Fruit fly (Drosophila melanogaster) whole organism, embryonic: ENCODE data around the gene heix.

Experiments
- Abd-B ChIP-seq: fragments of 200-800 bp; sonication (Bioruptor generic); optimal IDR thresholded peaks from 2 replicates; lab custom pipeline; 2018; ENCODE audit warnings: missing biosample characterization, mild to moderate bottlenecking, missing genetic modification characterization, moderate library complexity
- Bgb ChIP-seq: fragments of 200-800 bp; sonication (Bioruptor generic); IDR thresholded peaks from 2 replicates; pipeline ENCODE4 v1.3.6; 2022; ENCODE audit warnings: missing biosample characterization, missing genetic modification characterization; ENCODE audit not compliant: partially characterized antibody
- CG12104 ChIP-seq: fragments of 200-800 bp; sonication (Bioruptor generic); optimal IDR thresholded peaks from 3 replicates; lab custom pipeline; 2016; ENCODE audit warnings: missing biosample characterization, missing genetic modification characterization
- CG12659 ChIP-seq: fragments of 200-800 bp; sonication (Bioruptor generic); optimal IDR thresholded peaks from 3 replicates; lab custom pipeline; 2017; ENCODE audit warnings: mild to moderate bottlenecking, missing biosample characterization, missing genetic modification reagents, missing genetic modification characterization
- CG13775 ChIP-seq: fragments of 200-800 bp; sonication (Bioruptor generic); optimal IDR thresholded peaks from 3 replicates; lab custom pipeline; 2017; ENCODE audit warnings: missing biosample characterization, mild to moderate bottlenecking, missing genetic modification characterization
- CG15696 ChIP-seq: fragments of 200-800 bp; sonication (Bioruptor generic); optimal IDR thresholded peaks from 2 replicates; lab custom pipeline; 2019; ENCODE audit warnings: missing biosample characterization, mild to moderate bottlenecking, missing genetic modification characterization, moderate library complexity
- CG17802 ChIP-seq: fragments of 200-800 bp; sonication (Bioruptor generic); optimal IDR thresholded peaks from 2 replicates; lab custom pipeline; 2018; ENCODE audit warnings: missing biosample characterization, mild to moderate bottlenecking, missing genetic modification characterization, moderate library complexity
- CG1792 ChIP-seq: fragments of 200-800 bp; sonication (Bioruptor generic); optimal IDR thresholded peaks from 2 replicates; lab custom pipeline; 2016; ENCODE audit warnings: missing biosample characterization, missing genetic modification characterization
- CG18011 ChIP-seq: fragments of 200-800 bp; sonication (Bioruptor generic); optimal IDR thresholded peaks from 2 replicates; lab custom pipeline; 2017; ENCODE audit warnings: missing biosample characterization, missing genetic modification characterization, mild to moderate bottlenecking, moderate library complexity, missing genotype
- CG32767 ChIP-seq: fragments of 200-800 bp; sonication (Bioruptor generic); IDR thresholded peaks from 2 replicates; pipeline ENCODE4 v1.3.6; 2022; ENCODE audit warnings: missing biosample characterization, missing genetic modification characterization
- CG6175 ChIP-seq: fragments of 200-800 bp; sonication (Bioruptor generic); IDR thresholded peaks from 3 replicates; pipeline ENCODE4 v1.3.6; 2022; ENCODE audit warnings: missing biosample characterization, missing genetic modification characterization
- CG7271 ChIP-seq: fragments of 200-800 bp; sonication (Bioruptor generic); optimal IDR thresholded peaks from 2 replicates; lab custom pipeline; 2018; ENCODE audit warnings: missing biosample characterization, mild to moderate bottlenecking, missing genetic modification characterization, moderate library complexity
- CG8359 ChIP-seq: fragments of 200-800 bp; sonication (Bioruptor generic); optimal IDR thresholded peaks from 2 replicates; lab custom pipeline; 2017; ENCODE audit warnings: missing biosample characterization, mild to moderate bottlenecking, missing genetic modification characterization, borderline replicate concordance
- CG8924 ChIP-seq: fragments of 200-800 bp; optimal IDR thresholded peaks from 3 replicates; lab custom pipeline; 2019; ENCODE audit warnings: missing biosample characterization, mild to moderate bottlenecking, missing genetic modification characterization, moderate library complexity
- CG9437 ChIP-seq: fragments of 200-800 bp; sonication (Bioruptor generic); optimal IDR thresholded peaks from 2 replicates; lab custom pipeline; 2018; ENCODE audit warnings: missing biosample characterization, mild to moderate bottlenecking, missing genetic modification characterization
- D ChIP-seq, 2 experiments: fragments of 200-800 bp in 1 of 2; fragments of >200 bp in 1 of 2; sonication (Bioruptor generic) in 1 of 2; optimal IDR thresholded peaks; 2 replicates in 1 of 2; 3 replicates in 1 of 2; lab custom pipeline; 2017; ENCODE audit warnings: mild to moderate bottlenecking in 1 of 2, missing biosample characterization in 1 of 2, missing genetic modification characterization in 1 of 2, missing genetic modification reagents in 1 of 2
- D19A ChIP-seq: fragments of 200-800 bp; optimal IDR thresholded peaks from 3 replicates; lab custom pipeline; 2019; ENCODE audit warnings: missing biosample characterization, mild to moderate bottlenecking, missing genetic modification characterization, moderate library complexity
- Dfd ChIP-seq, 2 experiments: fragments of >200 bp; optimal IDR thresholded peaks; 2 replicates each; lab custom pipeline; 2017; ENCODE audit warnings: missing biosample characterization in 2 of 2, missing genetic modification characterization in 2 of 2
- Elba2 ChIP-seq: fragments of 200-800 bp; sonication (Bioruptor generic); optimal IDR thresholded peaks from 3 replicates; lab custom pipeline; 2016; ENCODE audit warnings: missing biosample characterization, missing genetic modification characterization
- Hr3 ChIP-seq: fragments of 200-800 bp; sonication (Bioruptor generic); optimal IDR thresholded peaks from 3 replicates; lab custom pipeline; 2016; ENCODE audit warnings: missing biosample characterization, missing genetic modification characterization
- Hr39 ChIP-seq: fragments of >200 bp; optimal IDR thresholded peaks from 2 replicates; lab custom pipeline; 2017
- MTF-1 ChIP-seq: fragments of 200-800 bp; sonication (Bioruptor generic); optimal IDR thresholded peaks from 2 replicates; lab custom pipeline; 2018; ENCODE audit warnings: missing biosample characterization, mild to moderate bottlenecking, missing genetic modification characterization, borderline replicate concordance
- Myb ChIP-seq: fragments of 200-800 bp; sonication (Bioruptor generic); optimal IDR thresholded peaks from 2 replicates; lab custom pipeline; 2016; ENCODE audit warnings: missing biosample characterization, missing genetic modification characterization
- Sin3A ChIP-seq: fragments of >200 bp; optimal IDR thresholded peaks from 2 replicates; lab custom pipeline; 2018
- Taf1 ChIP-seq: fragments of 200-800 bp; sonication (Bioruptor generic); IDR thresholded peaks from 2 replicates; pipeline ENCODE4 v1.3.6; 2022; ENCODE audit warnings: missing biosample characterization, missing genetic modification characterization
- bbx ChIP-seq: fragments of 200-800 bp; sonication (Bioruptor generic); IDR thresholded peaks from 2 replicates; pipeline ENCODE4 v1.3.6; 2022; ENCODE audit warnings: missing biosample characterization, missing genetic modification characterization; ENCODE audit not compliant: partially characterized antibody
- bowl ChIP-seq: fragments of 200-800 bp; sonication (Bioruptor generic); IDR thresholded peaks from 2 replicates; pipeline ENCODE4 v1.3.6; 2022; ENCODE audit warnings: missing biosample characterization, missing genetic modification characterization
- cas ChIP-seq: fragments of 200-800 bp; sonication (Bioruptor generic); IDR thresholded peaks from 2 replicates; pipeline ENCODE4 v1.3.6; 2022; ENCODE audit warnings: missing biosample characterization, missing genetic modification characterization
- ci ChIP-seq: fragments of 200-800 bp; sonication (Bioruptor generic); IDR thresholded peaks from 3 replicates; pipeline ENCODE4 v1.3.6; 2022; ENCODE audit warnings: missing biosample characterization, missing genetic modification characterization
- danr ChIP-seq: fragments of 200-800 bp; sonication (Bioruptor generic); IDR thresholded peaks from 2 replicates; pipeline ENCODE4 v1.3.6; 2022; ENCODE audit warnings: missing biosample characterization, missing genetic modification characterization
- dati ChIP-seq: fragments of 200-800 bp; sonication (Bioruptor generic); IDR thresholded peaks from 2 replicates; pipeline ENCODE4 v1.3.6; 2022; ENCODE audit warnings: missing biosample characterization, missing genetic modification characterization
- dpn ChIP-seq, 2 experiments: fragments of 200-800 bp; sonication (Bioruptor generic); optimal IDR thresholded peaks; 3 replicates each; lab custom pipeline; 2016; ENCODE audit warnings: missing biosample characterization in 2 of 2, missing genetic modification characterization in 2 of 2
- dysf ChIP-seq: fragments of 200-800 bp; sonication (Bioruptor generic); IDR thresholded peaks from 3 replicates; pipeline ENCODE4 v1.3.6; 2022; ENCODE audit warnings: missing biosample characterization, missing genetic modification characterization
- ems ChIP-seq: fragments of 200-800 bp; sonication (Bioruptor generic); optimal IDR thresholded peaks from 3 replicates; lab custom pipeline; 2016; ENCODE audit warnings: missing biosample characterization, missing genetic modification characterization
- fd64A ChIP-seq: fragments of 200-800 bp; sonication (Bioruptor generic); optimal IDR thresholded peaks from 3 replicates; lab custom pipeline; 2018; ENCODE audit warnings: missing biosample characterization, mild to moderate bottlenecking, missing genetic modification characterization
- gfzf ChIP-seq: fragments of 200-800 bp; sonication (Bioruptor generic); optimal IDR thresholded peaks from 2 replicates; lab custom pipeline; 2016; ENCODE audit warnings: missing biosample characterization, mild to moderate bottlenecking, missing genetic modification characterization, moderate library complexity
- grau ChIP-seq: fragments of 200-800 bp; optimal IDR thresholded peaks from 3 replicates; lab custom pipeline; 2019; ENCODE audit warnings: missing biosample characterization, mild to moderate bottlenecking, missing genetic modification characterization, moderate library complexity
- her ChIP-seq: fragments of 200-800 bp; sonication (Bioruptor generic); optimal IDR thresholded peaks from 2 replicates; lab custom pipeline; 2016; ENCODE audit warnings: missing biosample characterization, missing genetic modification characterization
- kah ChIP-seq: fragments of 200-800 bp; sonication (Bioruptor generic); optimal IDR thresholded peaks from 2 replicates; lab custom pipeline; 2018; ENCODE audit warnings: missing biosample characterization, mild to moderate bottlenecking, missing genetic modification characterization
- kni ChIP-seq: fragments of 200-800 bp; sonication (Bioruptor generic); optimal IDR thresholded peaks from 3 replicates; lab custom pipeline; 2017; ENCODE audit warnings: mild to moderate bottlenecking, missing biosample characterization, missing genetic modification reagents, missing genetic modification characterization
- phol ChIP-seq: fragments of 200-800 bp; sonication (Bioruptor generic); optimal IDR thresholded peaks from 3 replicates; lab custom pipeline; 2018; ENCODE audit warnings: missing biosample characterization, mild to moderate bottlenecking, missing genetic modification characterization, moderate library complexity
- run ChIP-seq: fragments of 200-800 bp; sonication (Bioruptor generic); optimal IDR thresholded peaks from 3 replicates; lab custom pipeline; 2018; ENCODE audit warnings: missing biosample characterization, mild to moderate bottlenecking, missing genetic modification characterization
- scrt ChIP-seq: fragments of 200-800 bp; sonication (Bioruptor generic); optimal IDR thresholded peaks from 2 replicates; lab custom pipeline; 2018; ENCODE audit warnings: missing biosample characterization, mild to moderate bottlenecking, missing genetic modification characterization, moderate library complexity
- sens-2 ChIP-seq: fragments of 200-800 bp; sonication (Bioruptor generic); IDR thresholded peaks from 2 replicates; pipeline ENCODE4 v1.3.6; 2022; ENCODE audit warnings: missing biosample characterization, missing genetic modification characterization
- toy ChIP-seq: fragments of 200-800 bp; sonication (Bioruptor generic); IDR thresholded peaks from 2 replicates; pipeline ENCODE4 v1.3.6; 2022; ENCODE audit warnings: missing biosample characterization, missing genetic modification characterization
- vnd ChIP-seq: fragments of 200-800 bp; sonication (Bioruptor generic); IDR thresholded peaks from 3 replicates; pipeline ENCODE4 v1.3.6; 2022; ENCODE audit warnings: missing biosample characterization, missing genetic modification characterization; ENCODE audit not compliant: partially characterized antibody
- wor ChIP-seq: fragments of 200-800 bp; sonication (Bioruptor generic); IDR thresholded peaks from 2 replicates; pipeline ENCODE4 v1.3.6; 2022; ENCODE audit warnings: missing biosample characterization, missing genetic modification characterization
- z ChIP-seq: fragments of 200-800 bp; sonication (Bioruptor generic); IDR thresholded peaks from 3 replicates; pipeline ENCODE4 v1.3.6; 2022; ENCODE audit warnings: missing biosample characterization, missing genetic modification characterization

The heix gene

DNA sequence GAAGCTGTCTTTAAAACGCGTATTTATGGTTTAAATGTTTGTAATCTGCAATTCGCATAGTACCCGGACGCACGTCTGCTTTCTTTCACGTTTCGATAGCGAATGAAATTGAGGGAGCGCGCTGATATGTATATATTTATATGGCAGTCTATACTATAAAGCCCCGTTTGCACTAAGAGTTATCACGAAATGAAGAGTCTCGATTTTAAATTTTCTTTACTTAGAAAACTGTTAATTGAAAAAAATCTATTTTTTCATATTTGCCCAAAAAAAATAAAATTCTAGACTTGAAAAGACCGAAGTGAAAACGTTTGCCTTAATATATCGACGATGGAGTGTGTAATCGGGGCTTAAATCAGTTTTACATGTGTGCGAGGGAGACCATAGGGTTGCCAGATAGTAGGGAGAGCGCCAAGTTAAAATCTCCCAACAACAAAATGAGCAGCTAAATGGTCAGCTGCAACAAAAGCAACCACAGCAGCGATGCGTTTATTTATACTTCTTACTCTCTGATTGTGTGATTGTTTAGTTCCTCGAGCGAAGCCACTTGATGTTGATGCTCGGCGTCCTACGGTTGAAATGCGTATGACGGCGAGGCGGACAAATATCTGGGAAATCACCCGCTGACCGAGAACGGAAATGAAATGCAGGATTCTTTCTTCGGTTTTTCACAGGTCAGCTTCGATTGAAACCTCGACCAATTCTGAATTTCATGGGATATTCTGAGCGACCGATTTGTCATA lies 26.0 kb upstream of the heix start, which contains the start of gene cact (continued):
- TF ChIP-seq kni (peak; percentile 45), CG13775 (GFP tag; lab: Kevin White, UChicago) (peak; percentile 93), MTF-1 (peak; percentile 40), D (optimal IDR thresholded peaks at IDR 0.05; lab: Kevin White, UChicago) (no peak), D (GFP tag; optimal IDR thresholded peaks at IDR 0.05; lab: Kevin White, UChicago) (peak; percentile 81), dpn (GFP tag; optimal IDR thresholded peaks at IDR 0.05; lab: Kevin White, UChicago) (peak; percentile 95), Myb (peak; percentile 82), CG7271 (tag; lab: Kevin White, UChicago) (peak; percentile 73), scrt (GFP tag; lab: Kevin White, UChicago) (peak; percentile 82), CG32767 (GFP tag; lab: Robert Waterston, UW) (peak; percentile 87), z (GFP tag; lab: Robert Waterston, UW) (0 out of 3 replicates have a peak, but pooled peaks have one; percentile 14), CG12659 (GFP tag; lab: Kevin White, UChicago) (peak; percentile 95), Hr3 (GFP tag; lab: Kevin White, UChicago) (peak; percentile 92), sens-2 (GFP tag; lab: Robert Waterston, UW) (peak; percentile 69; the same call in 1 of the 2 replicates), Sin3A (lab: Kevin White, UChicago) (peak; percentile 45), CG12104 (GFP tag; lab: Kevin White, UChicago) (peak; percentile 91), CG8359 (peak; percentile 60), CG8924 (tag; lab: Kevin White, UChicago) (peak; percentile 95), dysf (GFP tag; lab: Robert Waterston, UW) (peak; percentile 91), bbx (GFP tag; lab: Robert Waterston, UW) (no peak), Hr39 (lab: Kevin White, UChicago) (no peak), CG18011 (peak; percentile 85), dati (GFP tag; lab: Robert Waterston, UW) (no peak; the same call in 1 of the 2 replicates), CG17802 (peak; percentile 100), Abd-B (GFP tag; lab: Kevin White, UChicago) (peak; percentile 91), ems (GFP tag; lab: Kevin White, UChicago) (peak; percentile 90), her (peak; percentile 90), CG15696 (tag; lab: Kevin White, UChicago) (peak; percentile 88), phol (tag; lab: Kevin White, UChicago) (peak; percentile 95), Taf1 (peak; percentile 82), CG9437 (GFP tag; lab: Kevin White, UChicago) (peak; percentile 79), kah (GFP tag; lab: Kevin White, UChicago) (peak; percentile 53), D19A (tag; lab: Kevin White, UChicago) (peak; percentile 88), vnd (GFP tag; lab: Robert Waterston, UW) (peak; percentile 51; the same call in 2 of the 3 replicates), grau (tag; lab: Kevin White, UChicago) (peak; percentile 93), wor (GFP tag; lab: Robert Waterston, UW) (peak; percentile 79), Dfd (GFP tag; optimal IDR thresholded peaks at IDR 0.05; lab: Kevin White, UChicago) (no peak), run (tag; lab: Kevin White, UChicago) (peak; percentile 89), cas (GFP tag; lab: Robert Waterston, UW) (peak; percentile 45; the same call in 1 of the 2 replicates), bowl (GFP tag; lab: Robert Waterston, UW) (peak; percentile 32; the same call in 1 of the 2 replicates), fd64A (GFP tag; lab: Kevin White, UChicago) (no peak), Bgb (GFP tag; lab: Robert Waterston, UW) (peak; percentile 36; the same call in 1 of the 2 replicates), danr (peak; percentile 74), gfzf (GFP tag; lab: Kevin White, UChicago) (peak; percentile 46), ci (GFP tag; lab: Robert Waterston, UW) (peak; percentile 89), CG6175 (peak; percentile 78; the same call in 1 of the 3 replicates), Elba2 (GFP tag; lab: Kevin White, UChicago) (peak; percentile 54), toy (GFP tag; lab: Robert Waterston, UW) (no peak), CG1792 (peak; percentile 91)
